Fruit fly (Drosophila melanogaster): ENCODE results near the gene bsk.

DNA sequence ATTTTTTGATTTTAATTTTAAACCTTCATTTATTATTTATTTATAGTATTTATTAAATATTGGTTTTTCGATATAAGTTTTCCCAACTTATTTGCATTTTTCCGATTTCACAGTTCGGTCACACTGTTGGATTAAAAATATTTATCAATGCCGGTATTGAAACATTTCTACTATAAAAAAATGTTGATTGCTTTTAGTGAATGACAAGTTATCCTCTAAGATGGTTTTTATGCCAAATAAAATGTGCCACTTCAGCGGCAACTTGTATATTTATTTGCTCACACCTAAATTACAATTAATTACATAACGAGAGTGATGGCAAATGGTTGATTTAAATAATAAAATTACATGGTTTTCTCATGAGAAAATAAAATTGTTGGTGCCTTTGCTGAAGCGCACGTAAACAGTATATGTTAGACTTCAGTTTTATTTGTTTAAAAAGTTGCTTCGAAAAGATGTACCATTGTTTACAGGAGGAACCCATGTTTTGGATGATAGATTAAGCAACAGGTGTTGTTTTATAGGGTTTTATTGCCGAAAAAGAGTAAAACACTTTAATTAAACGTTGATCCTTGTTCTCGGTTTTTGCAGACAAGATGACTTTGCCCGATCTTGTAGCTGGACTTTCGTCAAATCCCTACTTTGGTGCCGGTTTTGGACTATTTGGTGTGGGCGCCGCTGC is 27.6 kb downstream of the bsk start, which contains the start of gene Bcs1:
- TF ChIP-seq pan (optimal IDR thresholded peaks at IDR 0.05) (no peak), dl (GFP tag; optimal IDR thresholded peaks at IDR 0.05; ENCODE audit: insufficient read depth in 1 of 2, partially characterized antibody in 2 of 2) (no peak)
